Fruit fly (Drosophila melanogaster) whole organism, embryonic: ENCODE data around the gene Hecw.

Source experiments
- ATbp ChIP-seq: fragments of 200-800 bp; sonication (Bioruptor generic); optimal IDR thresholded peaks from 2 replicates; lab custom pipeline; 2017; ENCODE audit warnings: missing biosample characterization, mild to moderate bottlenecking, missing genetic modification characterization, missing genetic modification reagents
- Atf-2 ChIP-seq: fragments of 200-800 bp; sonication (Bioruptor generic); optimal IDR thresholded peaks from 2 replicates; lab custom pipeline; 2016; ENCODE audit warnings: missing biosample characterization, missing genetic modification characterization
- CG10267 ChIP-seq: fragments of 200-800 bp; sonication (Bioruptor generic); optimal IDR thresholded peaks from 2 replicates; lab custom pipeline; 2018; ENCODE audit warnings: missing biosample characterization, mild to moderate bottlenecking, missing genetic modification characterization, moderate library complexity
- CG10431 ChIP-seq: fragments of 200-800 bp; sonication (Bioruptor generic); optimal IDR thresholded peaks from 3 replicates; lab custom pipeline; 2018; ENCODE audit warnings: missing biosample characterization, mild to moderate bottlenecking, missing genetic modification characterization
- CG10959 ChIP-seq: fragments of 200-800 bp; sonication (Bioruptor generic); IDR thresholded peaks from 2 replicates; pipeline ENCODE4 v1.3.6; 2022; ENCODE audit warnings: missing biosample characterization, missing genetic modification characterization
- CG10979 ChIP-seq: fragments of 200-800 bp; sonication (Bioruptor generic); optimal IDR thresholded peaks from 2 replicates; lab custom pipeline; 2018; ENCODE audit warnings: missing biosample characterization, mild to moderate bottlenecking, missing genetic modification characterization, moderate library complexity
- CG13624 ChIP-seq: fragments of 200-800 bp; sonication (Bioruptor generic); optimal IDR thresholded peaks from 2 replicates; lab custom pipeline; 2016; ENCODE audit warnings: missing biosample characterization, missing genetic modification characterization
- CG14710 ChIP-seq: fragments of 200-800 bp; sonication (Bioruptor generic); optimal IDR thresholded peaks from 3 replicates; lab custom pipeline; 2019; ENCODE audit warnings: missing biosample characterization, mild to moderate bottlenecking, missing genetic modification characterization, moderate library complexity
- CG14965 ChIP-seq: fragments of 200-800 bp; sonication (Bioruptor generic); optimal IDR thresholded peaks from 2 replicates; lab custom pipeline; 2016; ENCODE audit warnings: missing biosample characterization, missing genetic modification characterization, borderline replicate concordance
- CG1647 ChIP-seq: fragments of 200-800 bp; sonication (Bioruptor generic); optimal IDR thresholded peaks from 3 replicates; lab custom pipeline; 2016; ENCODE audit warnings: missing biosample characterization, missing genetic modification characterization
- CG17186 ChIP-seq: fragments of 200-800 bp; sonication (Bioruptor generic); optimal IDR thresholded peaks from 3 replicates; lab custom pipeline; 2017; ENCODE audit warnings: missing biosample characterization, missing genetic modification reagents, missing genetic modification characterization
- CG17568 ChIP-seq: fragments of 200-800 bp; sonication (Bioruptor generic); optimal IDR thresholded peaks from 2 replicates; lab custom pipeline; 2018; ENCODE audit warnings: missing biosample characterization, mild to moderate bottlenecking, missing genetic modification characterization, moderate library complexity
- CG31365 ChIP-seq: fragments of 200-800 bp; sonication (Bioruptor generic); optimal IDR thresholded peaks from 2 replicates; lab custom pipeline; 2018; ENCODE audit warnings: missing biosample characterization, mild to moderate bottlenecking, missing genetic modification characterization
- CG32772 ChIP-seq: fragments of 200-800 bp; sonication (Bioruptor generic); IDR thresholded peaks from 2 replicates; pipeline ENCODE4 v1.3.6; 2022; ENCODE audit warnings: missing biosample characterization, missing genetic modification characterization
- CG34224 ChIP-seq: fragments of 200-800 bp; sonication (Bioruptor generic); IDR thresholded peaks from 3 replicates; pipeline ENCODE4 v1.3.6; 2022; ENCODE audit warnings: missing biosample characterization, missing genetic modification characterization; ENCODE audit not compliant: partially characterized antibody
- CG3726 ChIP-seq: fragments of 200-800 bp; sonication (Bioruptor generic); IDR thresholded peaks from 3 replicates; pipeline ENCODE4, ENCODE4 v1.3.6; 2022; ENCODE audit warnings: missing biosample characterization, missing genetic modification characterization
- CG5245 ChIP-seq: fragments of 200-800 bp; sonication (Bioruptor generic); optimal IDR thresholded peaks from 3 replicates; lab custom pipeline; 2016; ENCODE audit warnings: missing biosample characterization, missing genetic modification characterization
- CG6791 ChIP-seq: fragments of 200-800 bp; sonication (Bioruptor generic); IDR thresholded peaks from 3 replicates; pipeline ENCODE4 v1.3.6; 2022; ENCODE audit warnings: missing biosample characterization, missing genetic modification characterization; ENCODE audit not compliant: partially characterized antibody
- CG7745 ChIP-seq: fragments of 200-800 bp; sonication (Bioruptor generic); optimal IDR thresholded peaks from 2 replicates; lab custom pipeline; 2018; ENCODE audit warnings: missing biosample characterization, mild to moderate bottlenecking, missing genetic modification characterization, moderate library complexity
- CG7928 ChIP-seq: fragments of 200-800 bp; sonication (Bioruptor generic); optimal IDR thresholded peaks from 2 replicates; lab custom pipeline; 2017; ENCODE audit warnings: missing biosample characterization, mild to moderate bottlenecking, missing genetic modification characterization
- CG7963 ChIP-seq: fragments of 200-800 bp; sonication (Bioruptor generic); IDR thresholded peaks from 3 replicates; pipeline ENCODE4 v1.3.6; 2022; ENCODE audit warnings: missing biosample characterization, missing genetic modification characterization; ENCODE audit not compliant: partially characterized antibody
- CG8924 ChIP-seq: fragments of 200-800 bp; optimal IDR thresholded peaks from 3 replicates; lab custom pipeline; 2019; ENCODE audit warnings: missing biosample characterization, mild to moderate bottlenecking, missing genetic modification characterization, moderate library complexity
- CG8944 ChIP-seq: fragments of 200-800 bp; sonication (Bioruptor generic); optimal IDR thresholded peaks from 3 replicates; lab custom pipeline; 2016; ENCODE audit warnings: missing biosample characterization, missing genetic modification characterization
- D19B ChIP-seq: fragments of 200-800 bp; sonication (Bioruptor generic); optimal IDR thresholded peaks from 2 replicates; lab custom pipeline; 2017; ENCODE audit warnings: missing biosample characterization, mild to moderate bottlenecking, missing genetic modification characterization
- Deaf1 ChIP-seq: fragments of 200-800 bp; optimal IDR thresholded peaks from 3 replicates; lab custom pipeline; 2019; ENCODE audit warnings: missing biosample characterization, mild to moderate bottlenecking, missing genetic modification characterization, moderate library complexity
- Doc2 ChIP-seq: fragments of 200-800 bp; sonication (Bioruptor generic); IDR thresholded peaks from 2 replicates; pipeline ENCODE4 v1.3.6; 2022; ENCODE audit warnings: missing biosample characterization, missing genetic modification characterization
- Hr51 ChIP-seq, 2 experiments: fragments of 200-800 bp; sonication (Bioruptor generic); optimal IDR thresholded peaks; 2 replicates in 1 of 2; 3 replicates in 1 of 2; lab custom pipeline; 2016 to 2018; ENCODE audit warnings: missing biosample characterization in 2 of 2, missing genetic modification characterization in 2 of 2, mild to moderate bottlenecking in 1 of 2, moderate library complexity in 1 of 2
- Med ChIP-seq: fragments of 200-800 bp; sonication (Bioruptor generic); peaks from one replicate; lab custom pipeline; 2016; ENCODE audit warnings: missing biosample characterization, missing genetic modification characterization, mild to moderate bottlenecking, inconsistent platforms, moderate library complexity
- Meics ChIP-seq: fragments of 200-800 bp; sonication (Bioruptor generic); optimal IDR thresholded peaks from 2 replicates; lab custom pipeline; 2017; ENCODE audit warnings: missing biosample characterization, mild to moderate bottlenecking, missing genetic modification characterization
- Mrtf ChIP-seq: fragments of 200-800 bp; sonication (Bioruptor generic); IDR thresholded peaks from 3 replicates; pipeline ENCODE4 v1.3.6; 2022; ENCODE audit warnings: missing biosample characterization, missing genetic modification characterization
- Nf-YC ChIP-seq: fragments of 200-800 bp; optimal IDR thresholded peaks from 3 replicates; lab custom pipeline; 2019; ENCODE audit warnings: missing biosample characterization, mild to moderate bottlenecking, missing genetic modification characterization, moderate library complexity
- Opbp ChIP-seq: fragments of 200-800 bp; sonication (Bioruptor generic); IDR thresholded peaks from 3 replicates; pipeline ENCODE4 v1.3.6; 2022; ENCODE audit warnings: missing biosample characterization, missing genetic modification characterization; ENCODE audit not compliant: partially characterized antibody
- Sry-δ ChIP-seq: fragments of 200-800 bp; sonication (Bioruptor generic); optimal IDR thresholded peaks from 2 replicates; lab custom pipeline; 2016; ENCODE audit warnings: missing biosample characterization, missing genetic modification characterization
- Ssrp ChIP-seq: fragments of 200-800 bp; sonication (Bioruptor generic); optimal IDR thresholded peaks from 2 replicates; lab custom pipeline; 2018; ENCODE audit warnings: missing biosample characterization, mild to moderate bottlenecking, missing genetic modification characterization, moderate library complexity
- al ChIP-seq: fragments of 200-800 bp; sonication (Bioruptor generic); IDR thresholded peaks from 2 replicates; pipeline ENCODE4 v1.3.6; 2022; ENCODE audit warnings: missing biosample characterization, missing genetic modification characterization
- cad ChIP-seq: fragments of >200 bp; optimal IDR thresholded peaks from 2 replicates; lab custom pipeline; 2017; ENCODE audit warnings: missing biosample characterization, missing genetic modification characterization
- crc ChIP-seq: fragments of 200-800 bp; sonication (Bioruptor generic); optimal IDR thresholded peaks from 2 replicates; lab custom pipeline; 2016; ENCODE audit warnings: missing biosample characterization, missing genetic modification characterization
- dmrt11E ChIP-seq: fragments of 200-800 bp; sonication (Bioruptor generic); optimal IDR thresholded peaks from 3 replicates; lab custom pipeline; 2018; ENCODE audit warnings: missing biosample characterization, mild to moderate bottlenecking, missing genetic modification characterization, moderate library complexity
- dpn ChIP-seq, 2 experiments: fragments of 200-800 bp; sonication (Bioruptor generic); optimal IDR thresholded peaks; 3 replicates each; lab custom pipeline; 2016; ENCODE audit warnings: missing biosample characterization in 2 of 2, missing genetic modification characterization in 2 of 2
- fd102C ChIP-seq: fragments of 200-800 bp; sonication (Bioruptor generic); optimal IDR thresholded peaks from 2 replicates; lab custom pipeline; 2018; ENCODE audit warnings: missing biosample characterization, mild to moderate bottlenecking, missing genetic modification characterization, moderate library complexity
- gro ChIP-seq: fragments of 200-800 bp; sonication (Bioruptor generic); optimal IDR thresholded peaks from 2 replicates; lab custom pipeline; 2016; ENCODE audit warnings: missing biosample characterization, missing genetic modification characterization
- hb ChIP-seq: fragments of 200-800 bp; sonication (Bioruptor generic); IDR thresholded peaks from 3 replicates; pipeline ENCODE4 v1.3.6; 2022; ENCODE audit warnings: missing biosample characterization, missing genetic modification characterization; ENCODE audit not compliant: partially characterized antibody
- her ChIP-seq: fragments of 200-800 bp; sonication (Bioruptor generic); optimal IDR thresholded peaks from 2 replicates; lab custom pipeline; 2016; ENCODE audit warnings: missing biosample characterization, missing genetic modification characterization
- insv ChIP-seq, 2 experiments: fragments of 200-800 bp; sonication (Bioruptor generic); optimal IDR thresholded peaks; 3 replicates each; lab custom pipeline; 2016 to 2018; ENCODE audit warnings: missing biosample characterization in 2 of 2, missing genetic modification characterization in 2 of 2
- nerfin-2 ChIP-seq: fragments of 200-800 bp; sonication (Bioruptor generic); IDR thresholded peaks from 2 replicates; pipeline ENCODE4 v1.3.6; 2022; ENCODE audit warnings: missing biosample characterization, missing genetic modification characterization; ENCODE audit not compliant: partially characterized antibody
- phol ChIP-seq: fragments of 200-800 bp; sonication (Bioruptor generic); optimal IDR thresholded peaks from 3 replicates; lab custom pipeline; 2018; ENCODE audit warnings: missing biosample characterization, mild to moderate bottlenecking, missing genetic modification characterization, moderate library complexity
- pros ChIP-seq: fragments of 200-800 bp; sonication (Bioruptor generic); optimal IDR thresholded peaks from 3 replicates; lab custom pipeline; 2019; ENCODE audit warnings: missing biosample characterization, mild to moderate bottlenecking, missing genetic modification characterization, moderate library complexity
- sc ChIP-seq, 3 experiments: fragments of >200 bp in 2 of 3; fragments of 200-800 bp in 1 of 3; sonication (Bioruptor generic) in 1 of 3; optimal IDR thresholded peaks; 2 replicates in 2 of 3; 3 replicates in 1 of 3; lab custom pipeline; 2017; ENCODE audit warnings: mild to moderate bottlenecking in 1 of 3, missing biosample characterization in 1 of 3, missing genetic modification characterization in 1 of 3, missing genetic modification reagents in 1 of 3
- vvl ChIP-seq: fragments of 200-800 bp; sonication (Bioruptor generic); IDR thresholded peaks from 2 replicates; pipeline ENCODE4 v1.3.6; 2022; ENCODE audit warnings: missing biosample characterization, missing genetic modification characterization

Hecw gene

DNA sequence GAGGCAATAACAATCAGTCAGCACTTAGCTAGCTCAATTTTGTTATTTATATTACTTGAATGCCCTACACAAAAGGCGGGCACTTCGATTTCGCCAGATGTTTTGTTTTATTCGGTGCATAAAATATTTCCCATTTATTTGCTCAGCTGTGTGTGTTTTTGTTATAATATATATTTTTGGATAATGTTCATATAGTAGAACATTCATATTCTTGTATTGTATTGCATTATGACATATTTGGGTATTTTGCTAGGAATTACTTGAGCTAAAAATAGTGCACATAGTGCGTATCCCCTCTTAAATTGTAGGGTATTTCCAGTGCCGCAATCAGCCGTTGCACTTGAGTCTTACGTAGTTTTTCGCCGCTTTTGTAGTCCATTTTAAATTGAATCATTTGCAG, 18.8 kb upstream of the Hecw start (continued):
- TF ChIP-seq Meics (peak; percentile 53), hb (no peak), CG17186 (GFP tag; lab: Kevin White, UChicago) (no peak), CG3726 (GFP tag; lab: Robert Waterston, UW) (no peak), gro (GFP tag; lab: Kevin White, UChicago) (no peak), D19B (GFP tag; lab: Kevin White, UChicago) (peak; percentile 39), CG10959 (no peak), phol (tag; lab: Kevin White, UChicago) (peak; percentile 60), Doc2 (GFP tag; lab: Robert Waterston, UW) (no peak), CG31365 (tag; lab: Kevin White, UChicago) (no peak), Atf-2 (GFP tag; lab: Kevin White, UChicago) (no peak), CG14710 (tag; lab: Kevin White, UChicago) (no peak), CG10979 (tag; lab: Kevin White, UChicago) (peak; percentile 41), CG14965 (no peak), fd102C (GFP tag; lab: Kevin White, UChicago) (no peak), ATbp (GFP tag; lab: Kevin White, UChicago) (peak; percentile 40), CG10431 (GFP tag; lab: Kevin White, UChicago) (no peak), insv (GFP tag; optimal IDR thresholded peaks at IDR 0.05; lab: Kevin White, UChicago) (no peak), dmrt11E (tag; lab: Kevin White, UChicago) (no peak), sc (optimal IDR thresholded peaks at IDR 0.05; lab: Kevin White, UChicago) (no peak), sc (GFP tag; optimal IDR thresholded peaks at IDR 0.05; lab: Kevin White, UChicago) (no peak), vvl (peak; percentile 44; the same call in 1 of the 2 replicates), Deaf1 (tag; lab: Kevin White, UChicago) (peak; percentile 3), her (GFP tag; lab: Kevin White, UChicago) (no peak), crc (GFP tag; lab: Kevin White, UChicago) (no peak), Ssrp (tag; lab: Kevin White, UChicago) (peak; percentile 47), nerfin-2 (no peak), Nf-YC (tag; lab: Kevin White, UChicago) (peak; percentile 39), cad (no peak), dpn (GFP tag; optimal IDR thresholded peaks at IDR 0.05; lab: Kevin White, UChicago) (peak in 1 of 2 experiments; percentile 43), CG13624 (no peak), CG32772 (GFP tag; lab: Robert Waterston, UW) (peak; percentile 26; the same call in 1 of the 2 replicates), CG7963 (GFP tag; lab: Robert Waterston, UW) (no peak), CG17568 (GFP tag; lab: Kevin White, UChicago) (no peak), Sry-δ (GFP tag; lab: Kevin White, UChicago) (no peak), CG6791 (no peak), CG7928 (no peak), CG1647 (GFP tag; lab: Kevin White, UChicago) (no peak), CG10267 (no peak), CG8944 (no peak), Hr51 (GFP tag; optimal IDR thresholded peaks at IDR 0.05; lab: Kevin White, UChicago) (peak in 1 of 2 experiments; percentile 74), CG8924 (peak; percentile 52), CG34224 (GFP tag; lab: Robert Waterston, UW) (no peak), Med (GFP tag; lab: Kevin White, UChicago) (peak; percentile 25), CG5245 (no peak), al (GFP tag; lab: Robert Waterston, UW) (no peak), pros (no peak), Mrtf (GFP tag; lab: Robert Waterston, UW) (peak; percentile 47; the same call in 1 of the 3 replicates), CG7745 (tag; lab: Kevin White, UChicago) (no peak), Opbp (GFP tag; lab: Robert Waterston, UW) (no peak)
